Worm (Caenorhabditis elegans) whole organism, late embryonic: ENCODE measurements around the gene srx-44.

Experiments
- C08G9.2 ChIP-seq: sonication (generic microtip); optimal IDR thresholded peaks from 2 replicates; lab custom pipeline; 2016; ENCODE audit warnings: mild to moderate bottlenecking, missing genetic modification characterization, moderate library complexity, missing compliant biosample characterization
- C38D4.7 ChIP-seq: fragments of 200-800 bp; sonication (Bioruptor generic); optimal IDR thresholded peaks from 2 replicates; lab custom pipeline; 2018; ENCODE audit warnings: mild to moderate bottlenecking, missing genetic modification characterization, moderate library complexity, missing compliant biosample characterization
- Y22D7AL.16 ChIP-seq: sonication (generic microtip); optimal IDR thresholded peaks from 2 replicates; lab custom pipeline; 2016; ENCODE audit warnings: missing genetic modification characterization, missing compliant biosample characterization
- ahr-1 ChIP-seq: sonication (generic microtip); optimal IDR thresholded peaks from 2 replicates; lab custom pipeline; 2016; ENCODE audit warnings: missing genetic modification characterization, missing compliant biosample characterization
- ceh-14 ChIP-seq: sonication (generic microtip); optimal IDR thresholded peaks from 2 replicates; lab custom pipeline; 2016; ENCODE audit warnings: missing genotype, missing genetic modification characterization, missing compliant biosample characterization
- ceh-2 ChIP-seq: sonication (generic microtip); optimal IDR thresholded peaks from 2 replicates; lab custom pipeline; 2016; ENCODE audit warnings: missing genotype, missing genetic modification characterization, missing compliant biosample characterization
- ceh-31 ChIP-seq: sonication (generic microtip); optimal IDR thresholded peaks from 2 replicates; lab custom pipeline; 2016; ENCODE audit warnings: missing genetic modification characterization, missing compliant biosample characterization
- ceh-34 ChIP-seq: sonication (generic microtip); optimal IDR thresholded peaks from 2 replicates; lab custom pipeline; 2016; ENCODE audit warnings: mild to moderate bottlenecking, missing genetic modification characterization, missing compliant biosample characterization
- ceh-48 ChIP-seq: sonication (generic microtip); optimal IDR thresholded peaks from 2 replicates; lab custom pipeline; 2016; ENCODE audit warnings: missing genetic modification characterization, inconsistent platforms, missing compliant biosample characterization
- ceh-6 ChIP-seq: fragments of 200-800 bp; sonication (Bioruptor generic); optimal IDR thresholded peaks from 2 replicates; lab custom pipeline; 2018; ENCODE audit warnings: mild to moderate bottlenecking, missing genetic modification characterization, missing compliant biosample characterization
- che-1 ChIP-seq: sonication (generic microtip); optimal IDR thresholded peaks from 2 replicates; lab custom pipeline; 2016; ENCODE audit warnings: mild to moderate bottlenecking, missing genetic modification characterization, missing compliant biosample characterization
- dmd-4 ChIP-seq: sonication (generic microtip); optimal IDR thresholded peaks from 2 replicates; lab custom pipeline; 2016; ENCODE audit warnings: borderline replicate concordance, missing genetic modification characterization, missing compliant biosample characterization
- dve-1 ChIP-seq: sonication (generic microtip); optimal IDR thresholded peaks from 2 replicates; lab custom pipeline; 2017; ENCODE audit warnings: antibody characterized with exemption, mild to moderate bottlenecking, missing genetic modification characterization, missing compliant biosample characterization
- elt-2 ChIP-seq: sonication (generic microtip); optimal IDR thresholded peaks from 2 replicates; lab custom pipeline; 2016; ENCODE audit warnings: missing genetic modification reagents, missing genetic modification characterization, missing compliant biosample characterization
- eyg-1 ChIP-seq: sonication (generic microtip); optimal IDR thresholded peaks from 2 replicates; lab custom pipeline; 2016; ENCODE audit warnings: missing genotype, missing genetic modification characterization, missing compliant biosample characterization
- hlh-13 ChIP-seq: fragments of 200-800 bp; sonication (Bioruptor generic); optimal IDR thresholded peaks from 2 replicates; lab custom pipeline; 2018; ENCODE audit warnings: mild to moderate bottlenecking, missing genetic modification characterization, missing compliant biosample characterization
- hlh-30 ChIP-seq: sonication (generic microtip); optimal IDR thresholded peaks from 2 replicates; lab custom pipeline; 2017; ENCODE audit warnings: antibody characterized with exemption, missing genetic modification characterization, missing compliant biosample characterization; ENCODE audit not compliant: insufficient read depth
- hlh-8 ChIP-seq: sonication (generic microtip); optimal IDR thresholded peaks from 2 replicates; lab custom pipeline; 2016; ENCODE audit warnings: missing genotype, missing genetic modification characterization, missing compliant biosample characterization
- lim-6 ChIP-seq: sonication (generic microtip); optimal IDR thresholded peaks from 2 replicates; lab custom pipeline; 2016; ENCODE audit warnings: missing genetic modification characterization, missing compliant biosample characterization
- lin-11 ChIP-seq: fragments of 200-800 bp; sonication (Bioruptor generic); optimal IDR thresholded peaks from 2 replicates; lab custom pipeline; 2018; ENCODE audit warnings: mild to moderate bottlenecking, missing genetic modification characterization, missing compliant biosample characterization
- madf-2 ChIP-seq: sonication (generic microtip); optimal IDR thresholded peaks from 2 replicates; lab custom pipeline; 2017; ENCODE audit warnings: missing genetic modification characterization, missing compliant biosample characterization
- nfya-1 ChIP-seq: sonication (generic microtip); optimal IDR thresholded peaks from 2 replicates; lab custom pipeline; 2017; ENCODE audit warnings: missing genetic modification characterization, mild to moderate bottlenecking, missing compliant biosample characterization, antibody characterized with exemption, moderate library complexity
- nhr-232 ChIP-seq: sonication (generic microtip); optimal IDR thresholded peaks from 2 replicates; lab custom pipeline; 2016; ENCODE audit warnings: missing genetic modification characterization, missing compliant biosample characterization
- odd-2 ChIP-seq: sonication (generic microtip); optimal IDR thresholded peaks from 2 replicates; lab custom pipeline; 2017; ENCODE audit warnings: antibody characterized with exemption, mild to moderate bottlenecking, missing genetic modification characterization, missing compliant biosample characterization
- pag-3 ChIP-seq: sonication (generic microtip); optimal IDR thresholded peaks from 2 replicates; lab custom pipeline; 2016; ENCODE audit warnings: missing compliant biosample characterization, missing genetic modification characterization, borderline replicate concordance
- pha-2 ChIP-seq: sonication (generic microtip); optimal IDR thresholded peaks from 2 replicates; lab custom pipeline; 2017; ENCODE audit warnings: mild to moderate bottlenecking, missing genetic modification characterization, missing compliant biosample characterization
- pros-1 ChIP-seq: fragments of 150-350 bp; optimal IDR thresholded peaks from 2 replicates; lab custom pipeline; 2014; ENCODE audit warnings: missing biosample characterization, missing genetic modification reagents, missing genetic modification characterization
- ref-2 ChIP-seq: sonication (generic microtip); optimal IDR thresholded peaks from 2 replicates; lab custom pipeline; 2016; ENCODE audit warnings: missing genetic modification characterization, missing compliant biosample characterization
- rnt-1 ChIP-seq: sonication (generic microtip); optimal IDR thresholded peaks from 2 replicates; lab custom pipeline; 2016; ENCODE audit warnings: missing genetic modification characterization, missing compliant biosample characterization
- sox-2 ChIP-seq: fragments of 200-800 bp; sonication (Bioruptor generic); IDR thresholded peaks from 2 replicates; pipeline ENCODE4 v1.3.6; 2022; ENCODE audit warnings: missing genetic modification reagents, missing genetic modification characterization, missing compliant biosample characterization
- sox-4 ChIP-seq: sonication (generic microtip); optimal IDR thresholded peaks from 2 replicates; lab custom pipeline; 2017; ENCODE audit warnings: mild to moderate bottlenecking, missing genetic modification characterization, inconsistent platforms, missing compliant biosample characterization
- tbx-2 ChIP-seq: sonication (generic microtip); optimal IDR thresholded peaks from 2 replicates; lab custom pipeline; 2016; ENCODE audit warnings: missing genetic modification characterization, missing compliant biosample characterization
- tbx-7 ChIP-seq: sonication (generic microtip); optimal IDR thresholded peaks from 2 replicates; lab custom pipeline; 2016; ENCODE audit warnings: missing genotype, missing genetic modification characterization, missing compliant biosample characterization
- ttx-3 ChIP-seq: sonication (generic microtip); optimal IDR thresholded peaks from 2 replicates; lab custom pipeline; 2016; ENCODE audit warnings: missing genetic modification reagents, missing genetic modification characterization, missing compliant biosample characterization
- unc-3 ChIP-seq, 2 experiments: fragments of 200-800 bp in 1 of 2; sonication (Bioruptor generic) in 1 of 2; sonication (generic microtip) in 1 of 2; conservative IDR thresholded peaks in 1 of 2; optimal IDR thresholded peaks in 1 of 2; 2 replicates each; pipeline versions ENCODE4 v1.3.6 to Lab custom; 2016 to 2022; ENCODE audit warnings: missing compliant biosample characterization in 2 of 2, missing genetic modification characterization in 2 of 2, missing genetic modification reagents in 1 of 2
- unc-42 ChIP-seq: sonication (generic microtip); optimal IDR thresholded peaks from 2 replicates; lab custom pipeline; 2016; ENCODE audit warnings: missing genotype, missing genetic modification characterization, missing compliant biosample characterization
- zip-5 ChIP-seq: sonication (generic microtip); optimal IDR thresholded peaks from 2 replicates; lab custom pipeline; 2016; ENCODE audit warnings: missing genetic modification characterization, missing compliant biosample characterization
- ztf-16 ChIP-seq: sonication (generic microtip); optimal IDR thresholded peaks from 2 replicates; lab custom pipeline; 2017; ENCODE audit warnings: missing genetic modification characterization, missing compliant biosample characterization

Gene srx-44

ce11 chrV:16032761-16033160, 12.6 kb downstream of the srx-44 start, which contains the start of gene T10C6.16:
T10C6.16 (minus strand) TSS chrV:16033005.
- no peak for TF ChIP-seq sox-2 (GFP tag; lab: Robert Waterston, UW)
- TF ChIP-seq pha-2 (tag; lab: Kevin White, UChicago) = no peak
- no peak for TF ChIP-seq rnt-1 (tag; lab: Kevin White, UChicago)
- TF ChIP-seq madf-2 (tag; lab: Kevin White, UChicago) = no peak
- TF ChIP-seq hlh-13 (GFP tag; lab: Kevin White, UChicago) = no peak
- no peak for TF ChIP-seq Y22D7AL.16
- TF ChIP-seq ttx-3 (tag; lab: Kevin White, UChicago) = no peak
- TF ChIP-seq sox-4 (tag; lab: Kevin White, UChicago) = no peak
- no peak for TF ChIP-seq unc-42 (tag; lab: Kevin White, UChicago)
- TF ChIP-seq ahr-1 (tag; lab: Kevin White, UChicago) = no peak
- TF ChIP-seq ref-2 (tag; lab: Kevin White, UChicago) = no peak
- TF ChIP-seq odd-2 (tag; lab: Kevin White, UChicago) = no peak
- no peak for TF ChIP-seq tbx-7 (tag; lab: Kevin White, UChicago)
- no peak for TF ChIP-seq pag-3 (tag; lab: Kevin White, UChicago)
- TF ChIP-seq hlh-8 (tag; lab: Kevin White, UChicago) = no peak
- no peak for TF ChIP-seq pros-1
- TF ChIP-seq C08G9.2 (tag; lab: Kevin White, UChicago) = no peak
- no peak for TF ChIP-seq che-1 (tag; lab: Kevin White, UChicago)

DNA sequence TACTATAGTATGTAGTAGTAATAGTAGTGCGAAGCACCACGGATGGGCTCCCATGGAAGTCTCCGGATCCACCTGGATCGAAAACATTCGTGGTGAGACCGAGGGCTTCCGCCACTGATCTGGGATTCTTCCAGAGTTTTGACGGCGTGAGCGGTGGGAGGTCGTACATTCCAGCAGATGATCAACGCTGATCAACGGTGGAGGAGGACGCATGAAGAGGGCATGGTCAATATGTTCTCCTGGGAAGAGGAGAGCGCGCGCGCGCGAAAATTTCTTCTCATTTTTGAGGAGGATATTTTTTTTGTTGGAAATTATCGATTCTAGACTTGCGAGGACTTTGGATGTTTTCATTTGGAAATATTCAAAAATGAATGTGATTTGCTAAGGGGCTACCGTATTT, 13.3 kb downstream of the srx-44 start:
- TF ChIP-seq C08G9.2 (tag; lab: Kevin White, UChicago) = no peak
- no peak for TF ChIP-seq pha-2 (tag; lab: Kevin White, UChicago)
- no peak for TF ChIP-seq lim-6 (tag; lab: Kevin White, UChicago)
- no peak for TF ChIP-seq ceh-14 (tag; lab: Kevin White, UChicago)
- no peak for TF ChIP-seq hlh-30
- no peak for TF ChIP-seq unc-3 (GFP tag; conservative IDR thresholded peaks at IDR 0.05; lab: Robert Waterston, UW)
- TF ChIP-seq unc-3 (tag; optimal IDR thresholded peaks at IDR 0.05; lab: Kevin White, UChicago) = no peak
- no peak for TF ChIP-seq elt-2 (tag; lab: Kevin White, UChicago)
- no peak for TF ChIP-seq zip-5 (tag; lab: Kevin White, UChicago)
- no peak for TF ChIP-seq ceh-6 (GFP tag; lab: Kevin White, UChicago)
- TF ChIP-seq ceh-34 = no peak
- no peak for TF ChIP-seq nhr-232 (tag; lab: Kevin White, UChicago)
- TF ChIP-seq ceh-2 (tag; lab: Kevin White, UChicago) = no peak
- TF ChIP-seq C38D4.7 (GFP tag; lab: Kevin White, UChicago) = no peak
- TF ChIP-seq odd-2 (tag; lab: Kevin White, UChicago) = no peak
- no peak for TF ChIP-seq ttx-3 (tag; lab: Kevin White, UChicago)
- TF ChIP-seq rnt-1 (tag; lab: Kevin White, UChicago) = no peak

ce11 chrV:16036166-16036565, 16.0 kb downstream of the srx-44 start, which contains the start of gene T10C6.10:
T10C6.10 (plus strand) TSS chrV:16036413.
- no peak for TF ChIP-seq pha-2 (tag; lab: Kevin White, UChicago)
- TF ChIP-seq odd-2 (tag; lab: Kevin White, UChicago) = no peak
- TF ChIP-seq C38D4.7 (GFP tag; lab: Kevin White, UChicago) = no peak
- TF ChIP-seq eyg-1 = no peak
- TF ChIP-seq ceh-31 = no peak
- TF ChIP-seq lin-11 = no peak
- TF ChIP-seq dmd-4 (tag; lab: Kevin White, UChicago) = no peak
- TF ChIP-seq ceh-48 (tag; lab: Kevin White, UChicago) = no peak

DNA sequence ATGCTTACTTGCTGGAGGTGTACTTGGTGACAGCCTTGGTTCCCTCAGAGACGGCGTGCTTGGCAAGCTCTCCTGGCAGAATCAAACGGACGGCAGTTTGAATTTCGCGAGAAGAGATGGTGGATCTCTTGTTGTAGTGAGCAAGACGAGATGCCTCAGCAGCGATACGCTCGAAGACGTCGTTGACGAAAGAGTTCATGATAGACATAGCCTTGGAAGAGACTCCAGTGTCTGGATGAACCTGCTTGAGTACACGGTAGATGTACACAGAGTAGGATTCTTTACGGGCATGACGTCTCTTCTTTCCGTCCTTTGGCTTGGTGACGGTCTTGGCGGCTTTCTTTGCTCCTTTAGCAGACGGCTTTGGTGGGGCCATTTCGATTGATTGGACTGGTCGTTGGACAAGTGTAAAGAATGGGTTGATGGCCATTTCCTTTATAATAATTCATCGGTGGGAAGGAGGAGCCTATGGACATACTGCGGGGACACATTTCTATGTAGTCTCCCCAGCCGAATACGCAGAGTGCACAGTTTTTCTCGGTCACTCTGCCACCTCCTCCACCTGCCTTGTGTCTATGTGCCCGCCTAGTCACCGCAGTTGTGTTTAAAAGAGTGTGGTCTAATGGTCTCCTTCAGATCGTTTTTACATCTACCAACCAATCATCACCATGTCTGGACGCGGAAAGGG, 20.1 kb downstream of the srx-44 start, which contains the start of the genes his-4 and his-3:
TSS of gene his-4 (minus strand) at position 376 of the 688 bp plus-strand sequence.
TSS of gene his-3 (plus strand) at position 669 of the 688 bp plus-strand sequence.
- TF ChIP-seq ceh-34 = peak; percentile 38
- TF ChIP-seq nfya-1 (tag; lab: Kevin White, UChicago) = peak; percentile 36
- peak; percentile 17 for TF ChIP-seq ztf-16
- TF ChIP-seq tbx-2 (tag; lab: Kevin White, UChicago) = peak; percentile 60
- TF ChIP-seq elt-2 (tag; lab: Kevin White, UChicago) = peak; percentile 24
- TF ChIP-seq ceh-31 = peak; percentile 63
- peak; percentile 11 for TF ChIP-seq tbx-7 (tag; lab: Kevin White, UChicago)
- TF ChIP-seq dve-1 (tag; lab: Kevin White, UChicago) = peak; percentile 37
- peak; percentile 66 for TF ChIP-seq ref-2 (tag; lab: Kevin White, UChicago)
